Fruit fly (Drosophila melanogaster): ENCODE data around the gene CG2186.

The CG2186 gene

dm6 chrX:10832369-10832768, 25.1 kb upstream of the CG2186 start (continued):
- TF ChIP-seq topi (GFP tag; optimal IDR thresholded peaks at IDR 0.05) (peak; percentile 36), Sox15 (GFP tag; optimal IDR thresholded peaks at IDR 0.05) (peak; percentile 9), Ets21C (GFP tag; optimal IDR thresholded peaks at IDR 0.05) (no peak), Eip93F (GFP tag; optimal IDR thresholded peaks at IDR 0.05) (no peak), Eip78C (GFP tag) (peak; percentile 75), CG15336 (GFP tag; IDR thresholded peaks at IDR 0.05) (no peak), CG11902 (GFP tag; optimal IDR thresholded peaks at IDR 0.05) (no peak), CG3919 (GFP tag; optimal IDR thresholded peaks at IDR 0.05) (peak; percentile 41), Eip75B (GFP tag; optimal IDR thresholded peaks at IDR 0.05) (peak; percentile 4), cyc (GFP tag; optimal IDR thresholded peaks at IDR 0.05) (peak; percentile 71), achi (GFP tag; optimal IDR thresholded peaks at IDR 0.05) (no peak), CG6163 (GFP tag; IDR thresholded peaks at IDR 0.05) (no peak), CG9139 (GFP tag; optimal IDR thresholded peaks at IDR 0.05) (no peak), CG34406 (GFP tag; optimal IDR thresholded peaks at IDR 0.05) (no peak)

dm6 chrX:10835631-10836030, 21.8 kb upstream of the CG2186 start:
- TF ChIP-seq CG7368 (GFP tag; optimal IDR thresholded peaks at IDR 0.05) (no peak), Lpt (GFP tag; optimal IDR thresholded peaks at IDR 0.05) (no peak), Hr39 (GFP tag; optimal IDR thresholded peaks at IDR 0.05) (no peak), salr (GFP tag; optimal IDR thresholded peaks at IDR 0.05) (no peak), Eip93F (GFP tag; optimal IDR thresholded peaks at IDR 0.05) (no peak), acj6 (GFP tag; optimal IDR thresholded peaks at IDR 0.05) (no peak), svp (GFP tag) (no peak), fd85E (GFP tag; optimal IDR thresholded peaks at IDR 0.05) (no peak), CG10669 (GFP tag; optimal IDR thresholded peaks at IDR 0.05) (no peak), ss (GFP tag; optimal IDR thresholded peaks at IDR 0.05) (no peak), Sox15 (GFP tag; optimal IDR thresholded peaks at IDR 0.05) (no peak), CG8119 (GFP tag; IDR thresholded peaks at IDR 0.05) (no peak), CG3032 (tag; optimal IDR thresholded peaks at IDR 0.05) (no peak)

DNA sequence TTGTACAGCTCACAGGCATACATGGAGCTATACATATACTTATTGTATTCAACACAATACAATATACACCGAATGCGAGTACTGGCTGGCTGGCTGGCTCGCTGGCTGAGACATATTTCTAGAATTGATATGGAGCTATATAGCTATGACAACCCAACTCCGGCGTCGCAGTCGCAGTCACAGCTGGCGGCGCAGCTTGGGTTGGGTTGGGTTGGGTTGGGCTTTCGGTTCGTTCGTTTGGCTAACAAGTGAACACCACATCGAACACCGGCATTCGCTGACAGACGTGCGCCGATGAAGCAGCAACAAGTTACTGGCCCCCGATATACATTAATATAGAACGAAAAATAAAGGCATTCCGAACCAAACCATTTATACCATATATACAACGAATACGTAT, 18.5 kb upstream of the CG2186 start, which contains the start of gene CG15210:
CG15210 (plus strand) TSS at position 269 of the 400 bp plus-strand sequence.
- TF ChIP-seq svp (GFP tag) = peak; percentile 53
- TF ChIP-seq Eip78C (GFP tag) = peak; percentile 29
- no peak for TF ChIP-seq CG16779 (tag; optimal IDR thresholded peaks at IDR 0.05)
- TF ChIP-seq fkh (GFP tag; optimal IDR thresholded peaks at IDR 0.05) = peak; percentile 27
- no peak for TF ChIP-seq cyc (GFP tag; optimal IDR thresholded peaks at IDR 0.05)

DNA sequence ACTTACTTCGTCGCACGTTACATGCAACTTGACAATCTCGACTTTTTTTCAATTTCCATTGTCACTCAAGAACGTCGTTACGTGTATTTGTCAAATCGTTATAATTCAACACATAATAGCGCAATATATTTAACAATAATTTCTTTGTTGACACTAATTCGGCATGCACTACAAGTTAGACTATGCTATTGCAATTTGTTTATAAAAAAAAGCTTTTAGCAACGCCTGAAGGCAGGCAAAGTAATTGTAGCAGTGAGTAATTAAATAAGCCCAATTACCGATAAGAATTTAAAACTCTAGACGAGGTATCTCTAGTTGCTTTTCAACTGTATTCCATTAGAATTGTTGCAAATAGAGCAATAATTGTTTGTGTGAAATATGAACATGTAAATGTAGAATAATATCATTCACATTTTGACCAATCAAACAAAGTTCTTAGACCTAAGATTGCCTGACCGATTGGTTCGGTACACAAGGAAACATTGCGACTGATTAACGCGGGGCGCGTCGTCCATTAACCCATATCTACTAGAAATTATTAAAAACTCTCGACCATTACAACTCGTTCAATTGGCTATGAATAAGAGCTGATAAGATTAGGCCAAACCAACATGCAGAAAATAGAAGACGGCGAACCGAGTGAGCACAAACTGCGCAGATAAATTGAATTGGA, 16.4 kb upstream of the CG2186 start:
- no peak for TF ChIP-seq CG11902 (GFP tag; optimal IDR thresholded peaks at IDR 0.05)
- peak; percentile 42 for TF ChIP-seq fkh (GFP tag; optimal IDR thresholded peaks at IDR 0.05)
- peak; percentile 26 for TF ChIP-seq svp (GFP tag)

dm6 chrX:10841717-10842255, 15.7 kb upstream of the CG2186 start, which contains the start of gene CG15209:
TSS of gene CG15209 (plus strand) at chrX:10842205.
- TF ChIP-seq ss (GFP tag; optimal IDR thresholded peaks at IDR 0.05) = peak in 1 of 2 experiments; percentile 5
- peak; percentile 73 for TF ChIP-seq svp (GFP tag)
- peak; percentile 30 for TF ChIP-seq CG32006 (GFP tag; optimal IDR thresholded peaks at IDR 0.05)
- no peak for TF ChIP-seq CG3032 (tag; optimal IDR thresholded peaks at IDR 0.05)
- no peak for TF ChIP-seq CG8119 (GFP tag; IDR thresholded peaks at IDR 0.05)
- TF ChIP-seq fd59A (GFP tag; optimal IDR thresholded peaks at IDR 0.05) = no peak
- no peak for TF ChIP-seq OdsH (GFP tag; optimal IDR thresholded peaks at IDR 0.05)
- TF ChIP-seq CG6163 (GFP tag; IDR thresholded peaks at IDR 0.05) = no peak
- no peak for TF ChIP-seq Blimp-1 (GFP tag; optimal IDR thresholded peaks at IDR 0.05)
- TF ChIP-seq Eip78C (GFP tag) = peak; percentile 51
- no peak for TF ChIP-seq Sox14 (GFP tag; optimal IDR thresholded peaks at IDR 0.05)
- TF ChIP-seq Smox (GFP tag; optimal IDR thresholded peaks at IDR 0.05) = no peak
- no peak for TF ChIP-seq Lpt (GFP tag; optimal IDR thresholded peaks at IDR 0.05)
- no peak for TF ChIP-seq Ets21C (GFP tag; optimal IDR thresholded peaks at IDR 0.05)
- TF ChIP-seq Hr39 (GFP tag; optimal IDR thresholded peaks at IDR 0.05) = no peak
- peak; percentile 16 for TF ChIP-seq topi (GFP tag; optimal IDR thresholded peaks at IDR 0.05)
- no peak for TF ChIP-seq Eip93F (GFP tag; optimal IDR thresholded peaks at IDR 0.05)
- peak; percentile 0 for TF ChIP-seq lz (GFP tag; optimal IDR thresholded peaks at IDR 0.05)
- TF ChIP-seq Sox15 (GFP tag; optimal IDR thresholded peaks at IDR 0.05) = no peak

All from whole organism, prepupa.